Fruit fly (Drosophila melanogaster): ENCODE data around the gene CG31140.
A peak's percentile ranks its signal among the peaks of the same experiment; 100 is the strongest.

CG31140 gene

dm6 chr3R:23962781-23963222 lies at the start of gene CG31140:
CG31140 (plus strand) TSS chr3R:23963180.
- TF ChIP-seq Rel (GFP tag; optimal IDR thresholded peaks at IDR 0.05) (no peak), Rel (tag; optimal IDR thresholded peaks at IDR 0.05) (peak; percentile 22), br (GFP tag; optimal IDR thresholded peaks at IDR 0.05) (no peak), Vsx2 (GFP tag; optimal IDR thresholded peaks at IDR 0.05; ENCODE audit: partially characterized antibody) (peak; percentile 10), dl (GFP tag; optimal IDR thresholded peaks at IDR 0.05; ENCODE audit: insufficient read depth in 1 of 2, partially characterized antibody in 2 of 2) (peak in 1 of 2 experiments; percentile 6), rgr (GFP tag; optimal IDR thresholded peaks at IDR 0.05) (peak; percentile 6), Dif (GFP tag; optimal IDR thresholded peaks at IDR 0.05; ENCODE audit: partially characterized antibody) (peak; percentile 43), Sp1 (GFP tag; optimal IDR thresholded peaks at IDR 0.05) (peak; percentile 26), Abd-B (GFP tag; optimal IDR thresholded peaks at IDR 0.05) (no peak)

dm6 chr3R:23914415-23915041 lies 48.5 kb upstream of the CG31140 start:
- no peak for TF ChIP-seq br (GFP tag; optimal IDR thresholded peaks at IDR 0.05)
- TF ChIP-seq Vsx2 (GFP tag; optimal IDR thresholded peaks at IDR 0.05; ENCODE audit: partially characterized antibody), result peak; percentile 3
- no peak for TF ChIP-seq dmrt93B (GFP tag; optimal IDR thresholded peaks at IDR 0.05)
- no peak for TF ChIP-seq OdsH (GFP tag; optimal IDR thresholded peaks at IDR 0.05)
- TF ChIP-seq foxo (GFP tag; optimal IDR thresholded peaks at IDR 0.05), result no peak
- no peak for TF ChIP-seq ey (GFP tag; optimal IDR thresholded peaks at IDR 0.05)
- TF ChIP-seq tai (GFP tag; optimal IDR thresholded peaks at IDR 0.05), result no peak
- no peak for TF ChIP-seq h (GFP tag; optimal IDR thresholded peaks at IDR 0.05)
- TF ChIP-seq jim (GFP tag; optimal IDR thresholded peaks at IDR 0.05), result no peak
- TF ChIP-seq Dif (GFP tag; optimal IDR thresholded peaks at IDR 0.05; ENCODE audit: partially characterized antibody), result peak; percentile 1
- TF ChIP-seq CG32264 (GFP tag; optimal IDR thresholded peaks at IDR 0.05), result no peak
- TF ChIP-seq woc (GFP tag; optimal IDR thresholded peaks at IDR 0.05), result no peak

dm6 chr3R:23915042-23915428 lies 47.9 kb upstream of the CG31140 start:
- TF ChIP-seq sage (GFP tag; optimal IDR thresholded peaks at IDR 0.05) (peak; percentile 93), Dfd (GFP tag; optimal IDR thresholded peaks at IDR 0.05) (no peak), dsf (GFP tag; optimal IDR thresholded peaks at IDR 0.05; ENCODE audit: borderline replicate concordance) (peak; percentile 82), Myc (optimal IDR thresholded peaks at IDR 0.05) (no peak), ey (GFP tag; optimal IDR thresholded peaks at IDR 0.05) (peak; percentile 93), rgr (GFP tag; optimal IDR thresholded peaks at IDR 0.05) (peak; percentile 95), GATAd (GFP tag; optimal IDR thresholded peaks at IDR 0.05) (peak; percentile 19), Hnf4 (GFP tag; optimal IDR thresholded peaks at IDR 0.05) (peak; percentile 92), OdsH (GFP tag; optimal IDR thresholded peaks at IDR 0.05) (peak; percentile 95), fru (GFP tag; optimal IDR thresholded peaks at IDR 0.05) (peak; percentile 94), Mio (GFP tag; optimal IDR thresholded peaks at IDR 0.05) (no peak), Jra (GFP tag; optimal IDR thresholded peaks at IDR 0.05) (peak; percentile 71), HLH106 (tag; optimal IDR thresholded peaks at IDR 0.05) (peak; percentile 94), Abd-B (GFP tag; optimal IDR thresholded peaks at IDR 0.05) (no peak), CG9705 (GFP tag; optimal IDR thresholded peaks at IDR 0.05) (peak; percentile 80), N (GFP tag; optimal IDR thresholded peaks at IDR 0.05) (no peak), jim (GFP tag; optimal IDR thresholded peaks at IDR 0.05) (no peak), Dif (GFP tag; optimal IDR thresholded peaks at IDR 0.05; ENCODE audit: partially characterized antibody) (no peak), Rel (GFP tag; optimal IDR thresholded peaks at IDR 0.05) (peak; percentile 79), Rel (tag; optimal IDR thresholded peaks at IDR 0.05) (peak; percentile 68), foxo (GFP tag; optimal IDR thresholded peaks at IDR 0.05) (peak in 1 of 2 experiments; percentile 95), CrebA (GFP tag; optimal IDR thresholded peaks at IDR 0.05; ENCODE audit: borderline replicate concordance) (peak; percentile 48), lola (GFP tag; optimal IDR thresholded peaks at IDR 0.05) (no peak), br (GFP tag; optimal IDR thresholded peaks at IDR 0.05) (peak; percentile 94), brk (GFP tag; optimal IDR thresholded peaks at IDR 0.05) (peak; percentile 89), usp (GFP tag; optimal IDR thresholded peaks at IDR 0.05) (no peak), woc (GFP tag; optimal IDR thresholded peaks at IDR 0.05) (peak; percentile 90), psq (GFP tag; optimal IDR thresholded peaks at IDR 0.05) (peak; percentile 89), Hr78 (GFP tag; optimal IDR thresholded peaks at IDR 0.05) (no peak), dl (GFP tag; optimal IDR thresholded peaks at IDR 0.05; ENCODE audit: insufficient read depth in 1 of 2, partially characterized antibody in 2 of 2) (no peak), sv (GFP tag; optimal IDR thresholded peaks at IDR 0.05) (no peak), dmrt93B (GFP tag; optimal IDR thresholded peaks at IDR 0.05) (peak; percentile 86), Hr83 (GFP tag; optimal IDR thresholded peaks at IDR 0.05; ENCODE audit: poor library complexity, severe bottlenecking) (no peak), tai (GFP tag; optimal IDR thresholded peaks at IDR 0.05) (peak; percentile 88), pan (optimal IDR thresholded peaks at IDR 0.05) (no peak), Sp1 (GFP tag; optimal IDR thresholded peaks at IDR 0.05) (peak; percentile 94), CG32264 (GFP tag; optimal IDR thresholded peaks at IDR 0.05) (peak; percentile 80), Vsx2 (GFP tag; optimal IDR thresholded peaks at IDR 0.05; ENCODE audit: partially characterized antibody) (no peak), h (GFP tag; optimal IDR thresholded peaks at IDR 0.05) (peak; percentile 95)
